Fruit fly (Drosophila melanogaster): Measurements from ENCODE around the gene CG33483.

- no peak for TF ChIP-seq h (optimal IDR thresholded peaks at IDR 0.05)
- no peak for TF ChIP-seq psq (optimal IDR thresholded peaks at IDR 0.05)
- TF ChIP-seq Myc (optimal IDR thresholded peaks at IDR 0.05): no peak
- TF ChIP-seq ttk (optimal IDR thresholded peaks at IDR 0.05): no peak
- TF ChIP-seq Sin3A (optimal IDR thresholded peaks at IDR 0.05): no peak
- TF ChIP-seq insv (optimal IDR thresholded peaks at IDR 0.05): no peak
Observed at dm6 chr3R:30878105-30878504, 23.9 kb downstream of the CG33483 start.
